Worm (Caenorhabditis elegans) whole organism, L4/young adult: ENCODE data around the gene cua-1.

Source experiments
- W03F9.2 ChIP-seq: fragments of 150-350 bp; optimal IDR thresholded peaks from 2 replicates; lab custom pipeline; 2014; ENCODE audit warnings: missing biosample characterization, missing genetic modification characterization
- him-1 ChIP-seq: sonication (generic microtip); optimal IDR thresholded peaks from 2 replicates; lab custom pipeline; 2016; ENCODE audit warnings: missing genotype, missing genetic modification reagents, missing genetic modification characterization, missing compliant biosample characterization

ce11 chrIII:13402934-13403333 is 52.2 kb downstream of the cua-1 start, which contains the start of gene mig-18:
- TF ChIP-seq W03F9.2 (tag; lab: Kevin White, UChicago) (no peak), him-1 (tag; lab: Kevin White, UChicago) (no peak)
